Fruit fly (Drosophila melanogaster): ENCODE data around the gene Rev1.

Rev1 gene

DNA sequence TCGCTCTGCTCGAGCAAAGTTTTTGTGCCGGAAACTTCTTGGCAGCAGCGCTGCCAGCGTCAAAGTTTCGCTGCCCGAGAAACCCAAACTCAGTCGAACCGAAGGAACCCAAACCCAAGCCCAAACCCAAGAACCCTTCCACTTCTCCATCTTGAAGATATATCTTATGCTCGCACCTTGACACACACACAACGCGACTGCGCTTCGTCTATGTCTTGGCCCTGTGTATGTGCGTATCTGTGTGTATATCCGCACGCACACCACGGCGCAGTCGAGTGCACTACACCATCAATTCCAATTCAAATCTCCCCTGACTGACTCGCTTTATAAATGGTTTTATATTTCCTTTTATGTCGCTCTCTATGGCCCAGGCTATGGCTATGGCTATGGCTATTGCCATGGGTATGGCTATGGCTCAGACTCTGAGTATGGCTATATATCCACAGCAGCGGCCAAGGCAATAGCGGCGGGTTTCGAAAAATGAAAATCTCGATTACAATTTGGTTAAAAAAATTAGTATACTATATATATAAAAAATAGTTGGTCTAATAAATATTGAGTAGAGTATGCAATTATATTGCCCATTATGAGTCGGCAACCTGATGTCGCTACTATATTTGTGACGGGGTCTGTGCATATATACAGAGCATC is 42.4 kb downstream of the Rev1 start (continued):
- TF ChIP-seq knrl (GFP tag; IDR thresholded peaks at IDR 0.05; ENCODE audit: partially characterized antibody), result no peak
- no peak for TF ChIP-seq luna (GFP tag; optimal IDR thresholded peaks at IDR 0.05)
- peak; percentile 93 for TF ChIP-seq Hr3 (GFP tag; optimal IDR thresholded peaks at IDR 0.05)
- peak; percentile 97 for TF ChIP-seq CG2678 (tag; optimal IDR thresholded peaks at IDR 0.05)
- peak; percentile 82 for TF ChIP-seq TFAM (GFP tag; optimal IDR thresholded peaks at IDR 0.05)
- TF ChIP-seq pita (GFP tag; optimal IDR thresholded peaks at IDR 0.05), result no peak
- peak; percentile 72 for TF ChIP-seq CG30020 (tag; optimal IDR thresholded peaks at IDR 0.05)
- TF ChIP-seq CG10654 (GFP tag; optimal IDR thresholded peaks at IDR 0.05), result peak; percentile 89
- peak; percentile 19 for TF ChIP-seq pb (GFP tag; optimal IDR thresholded peaks at IDR 0.05)
- TF ChIP-seq CG4617 (GFP tag; optimal IDR thresholded peaks at IDR 0.05; ENCODE audit: borderline replicate concordance), result peak; percentile 80
- TF ChIP-seq sim (GFP tag; IDR thresholded peaks at IDR 0.05), result peak; percentile 93
- peak; percentile 94 for TF ChIP-seq Sox102F (GFP tag; optimal IDR thresholded peaks at IDR 0.05)
- TF ChIP-seq tin (GFP tag; optimal IDR thresholded peaks at IDR 0.05), result peak; percentile 96
- TF ChIP-seq CG3995 (GFP tag; optimal IDR thresholded peaks at IDR 0.05), result peak; percentile 45
- peak; percentile 90 for TF ChIP-seq C15 (GFP tag; IDR thresholded peaks at IDR 0.05)
- TF ChIP-seq fru (optimal IDR thresholded peaks at IDR 0.05), result no peak
- TF ChIP-seq CG1603 (tag; optimal IDR thresholded peaks at IDR 0.05), result peak; percentile 80
- peak; percentile 90 for TF ChIP-seq twi (tag; optimal IDR thresholded peaks at IDR 0.05)
- TF ChIP-seq CG5180 (GFP tag; optimal IDR thresholded peaks at IDR 0.05), result peak; percentile 85
- TF ChIP-seq Opbp (GFP tag; IDR thresholded peaks at IDR 0.05; ENCODE audit: partially characterized antibody), result no peak
- no peak for TF ChIP-seq inv (GFP tag; IDR thresholded peaks at IDR 0.05; ENCODE audit: partially characterized antibody)
- TF ChIP-seq NFAT (GFP tag; IDR thresholded peaks at IDR 0.05), result peak; percentile 89
- no peak for TF ChIP-seq HLHmδ (GFP tag; optimal IDR thresholded peaks at IDR 0.05)
- peak; percentile 90 for TF ChIP-seq CG12104 (GFP tag; optimal IDR thresholded peaks at IDR 0.05)
- TF ChIP-seq gt (GFP tag; IDR thresholded peaks at IDR 0.05), result peak; percentile 86
- TF ChIP-seq Hand (GFP tag; optimal IDR thresholded peaks at IDR 0.05), result peak; percentile 93
- peak; percentile 92 for TF ChIP-seq toy (GFP tag; IDR thresholded peaks at IDR 0.05)
- no peak for TF ChIP-seq br (optimal IDR thresholded peaks at IDR 0.05)
- no peak for TF ChIP-seq h (optimal IDR thresholded peaks at IDR 0.05)
- peak; percentile 91 for TF ChIP-seq CG14050 (GFP tag; IDR thresholded peaks at IDR 0.05)
- TF ChIP-seq CG8765 (GFP tag; IDR thresholded peaks at IDR 0.05), result peak; percentile 96
- peak; percentile 90 for TF ChIP-seq jing (GFP tag; optimal IDR thresholded peaks at IDR 0.05)
- TF ChIP-seq CG18262 (tag; optimal IDR thresholded peaks at IDR 0.05), result peak; percentile 98
- peak; percentile 96 for TF ChIP-seq tap (tag; optimal IDR thresholded peaks at IDR 0.05)
- peak; percentile 97 for TF ChIP-seq CG14014 (GFP tag; IDR thresholded peaks at IDR 0.05)
- peak; percentile 64 for TF ChIP-seq Atf-2 (GFP tag; optimal IDR thresholded peaks at IDR 0.05)
- peak; percentile 95 for TF ChIP-seq CG3281 (GFP tag; optimal IDR thresholded peaks at IDR 0.05)
- TF ChIP-seq da (GFP tag; optimal IDR thresholded peaks at IDR 0.05), result peak; percentile 23
- TF ChIP-seq ab (GFP tag; optimal IDR thresholded peaks at IDR 0.05), result peak; percentile 18
- peak; percentile 93 for TF ChIP-seq Max (GFP tag; optimal IDR thresholded peaks at IDR 0.05)
- peak; percentile 96 for TF ChIP-seq CG15269 (tag; optimal IDR thresholded peaks at IDR 0.05)
- TF ChIP-seq CG17359 (tag; optimal IDR thresholded peaks at IDR 0.05), result peak; percentile 98
- TF ChIP-seq H2.0 (GFP tag; IDR thresholded peaks at IDR 0.05), result peak; percentile 94
- TF ChIP-seq gce (GFP tag; IDR thresholded peaks at IDR 0.05), result peak; percentile 94
- peak; percentile 23 for TF ChIP-seq CG8089 (GFP tag; optimal IDR thresholded peaks at IDR 0.05)
- peak; percentile 51 for TF ChIP-seq mam (GFP tag; optimal IDR thresholded peaks at IDR 0.05)
- TF ChIP-seq kah (GFP tag; optimal IDR thresholded peaks at IDR 0.05), result peak; percentile 92
- peak; percentile 93 for TF ChIP-seq CG15601 (tag; optimal IDR thresholded peaks at IDR 0.05)
- TF ChIP-seq CG31441 (GFP tag; IDR thresholded peaks at IDR 0.05), result peak; percentile 99
- peak; percentile 70 for TF ChIP-seq exex (tag; optimal IDR thresholded peaks at IDR 0.05)
- peak; percentile 94 for TF ChIP-seq H15 (GFP tag; IDR thresholded peaks at IDR 0.05)
